Fruit fly (Drosophila melanogaster) whole organism, embryonic: ENCODE results near the gene Noc2.

Experiments used
- ATbp ChIP-seq: fragments of 200-800 bp; sonication (Bioruptor generic); optimal IDR thresholded peaks from 2 replicates; lab custom pipeline; 2017; ENCODE audit warnings: missing biosample characterization, mild to moderate bottlenecking, missing genetic modification characterization, missing genetic modification reagents
- BEAF-32 ChIP-seq: fragments of 200-800 bp; sonication (Bioruptor generic); optimal IDR thresholded peaks from 3 replicates; lab custom pipeline; 2017; ENCODE audit warnings: missing biosample characterization, missing genetic modification characterization, mild to moderate bottlenecking, moderate library complexity, missing genetic modification reagents
- CG11695 ChIP-seq: fragments of 200-800 bp; sonication (Bioruptor generic); IDR thresholded peaks from 3 replicates; pipeline ENCODE4 v1.3.6; 2022; ENCODE audit warnings: missing biosample characterization, missing genetic modification characterization
- CG11723 ChIP-seq: fragments of 200-800 bp; sonication (Bioruptor generic); optimal IDR thresholded peaks from 2 replicates; lab custom pipeline; 2017; ENCODE audit warnings: missing biosample characterization, mild to moderate bottlenecking, missing genetic modification characterization
- CG13775 ChIP-seq: fragments of 200-800 bp; sonication (Bioruptor generic); optimal IDR thresholded peaks from 3 replicates; lab custom pipeline; 2017; ENCODE audit warnings: missing biosample characterization, mild to moderate bottlenecking, missing genetic modification characterization
- CG17186 ChIP-seq: fragments of 200-800 bp; sonication (Bioruptor generic); optimal IDR thresholded peaks from 3 replicates; lab custom pipeline; 2017; ENCODE audit warnings: missing biosample characterization, missing genetic modification reagents, missing genetic modification characterization
- CG17385 ChIP-seq: fragments of 200-800 bp; sonication (Bioruptor generic); optimal IDR thresholded peaks from 3 replicates; lab custom pipeline; 2018; ENCODE audit warnings: missing biosample characterization, mild to moderate bottlenecking, missing genetic modification characterization
- CG18011 ChIP-seq: fragments of 200-800 bp; sonication (Bioruptor generic); optimal IDR thresholded peaks from 2 replicates; lab custom pipeline; 2017; ENCODE audit warnings: missing biosample characterization, missing genetic modification characterization, mild to moderate bottlenecking, moderate library complexity, missing genotype
- CG30403 ChIP-seq: fragments of 200-800 bp; sonication (Bioruptor generic); optimal IDR thresholded peaks from 3 replicates; lab custom pipeline; 2016; ENCODE audit warnings: missing biosample characterization, missing genetic modification characterization
- CG3847 ChIP-seq: fragments of 200-800 bp; sonication (Bioruptor generic); IDR thresholded peaks from 2 replicates; pipeline ENCODE4 v1.3.6; 2022; ENCODE audit warnings: missing biosample characterization, missing genetic modification characterization
- CG4328 ChIP-seq: fragments of 200-800 bp; sonication (Bioruptor generic); optimal IDR thresholded peaks from 3 replicates; lab custom pipeline; 2017; ENCODE audit warnings: missing biosample characterization, missing genetic modification reagents, missing genetic modification characterization
- CG5180 ChIP-seq: fragments of 200-800 bp; sonication (Bioruptor generic); optimal IDR thresholded peaks from 3 replicates; lab custom pipeline; 2017; ENCODE audit warnings: missing biosample characterization, missing genetic modification characterization, mild to moderate bottlenecking, moderate library complexity, missing genetic modification reagents
- CG6791 ChIP-seq: fragments of 200-800 bp; sonication (Bioruptor generic); IDR thresholded peaks from 3 replicates; pipeline ENCODE4 v1.3.6; 2022; ENCODE audit warnings: missing biosample characterization, missing genetic modification characterization; ENCODE audit not compliant: partially characterized antibody
- CG8478 ChIP-seq: fragments of >200 bp; optimal IDR thresholded peaks from 2 replicates; lab custom pipeline; 2018
- CHES-1-like ChIP-seq: fragments of 200-800 bp; sonication (Bioruptor generic); optimal IDR thresholded peaks from 2 replicates; lab custom pipeline; 2016; ENCODE audit warnings: missing biosample characterization, missing genetic modification characterization
- Elba2 ChIP-seq: fragments of 200-800 bp; sonication (Bioruptor generic); optimal IDR thresholded peaks from 3 replicates; lab custom pipeline; 2016; ENCODE audit warnings: missing biosample characterization, missing genetic modification characterization
- HHEX ChIP-seq: fragments of 200-800 bp; sonication (Bioruptor generic); optimal IDR thresholded peaks from 3 replicates; lab custom pipeline; 2017; ENCODE audit warnings: missing biosample characterization, mild to moderate bottlenecking, missing genetic modification characterization, missing genetic modification reagents
- Hsf ChIP-seq: fragments of 200-800 bp; sonication (Bioruptor generic); optimal IDR thresholded peaks from 3 replicates; lab custom pipeline; 2016; ENCODE audit warnings: missing biosample characterization, missing genetic modification characterization
- Med ChIP-seq: fragments of 200-800 bp; sonication (Bioruptor generic); peaks from one replicate; lab custom pipeline; 2016; ENCODE audit warnings: missing biosample characterization, missing genetic modification characterization, mild to moderate bottlenecking, inconsistent platforms, moderate library complexity
- Meics ChIP-seq: fragments of 200-800 bp; sonication (Bioruptor generic); optimal IDR thresholded peaks from 2 replicates; lab custom pipeline; 2017; ENCODE audit warnings: missing biosample characterization, mild to moderate bottlenecking, missing genetic modification characterization
- Mrtf ChIP-seq: fragments of 200-800 bp; sonication (Bioruptor generic); IDR thresholded peaks from 3 replicates; pipeline ENCODE4 v1.3.6; 2022; ENCODE audit warnings: missing biosample characterization, missing genetic modification characterization
- NFAT ChIP-seq: fragments of 200-800 bp; sonication (Bioruptor generic); IDR thresholded peaks from 2 replicates; pipeline ENCODE4 v1.3.6; 2022; ENCODE audit warnings: missing biosample characterization, missing genetic modification characterization
- Opbp ChIP-seq: fragments of 200-800 bp; sonication (Bioruptor generic); IDR thresholded peaks from 3 replicates; pipeline ENCODE4 v1.3.6; 2022; ENCODE audit warnings: missing biosample characterization, missing genetic modification characterization; ENCODE audit not compliant: partially characterized antibody
- Pdp1 ChIP-seq, 2 experiments: fragments of 200-800 bp; sonication (Bioruptor generic); optimal IDR thresholded peaks; 3 replicates each; lab custom pipeline; 2016; ENCODE audit warnings: missing biosample characterization in 2 of 2, missing genetic modification characterization in 2 of 2, mild to moderate bottlenecking in 1 of 2, moderate library complexity in 1 of 2
- Poxn ChIP-seq: fragments of 200-800 bp; sonication (Bioruptor generic); IDR thresholded peaks from 2 replicates; pipeline ENCODE4 v1.3.6; 2022; ENCODE audit warnings: missing biosample characterization, missing genetic modification characterization
- Sry-δ ChIP-seq: fragments of 200-800 bp; sonication (Bioruptor generic); optimal IDR thresholded peaks from 2 replicates; lab custom pipeline; 2016; ENCODE audit warnings: missing biosample characterization, missing genetic modification characterization
- Ssrp ChIP-seq: fragments of 200-800 bp; sonication (Bioruptor generic); optimal IDR thresholded peaks from 2 replicates; lab custom pipeline; 2018; ENCODE audit warnings: missing biosample characterization, mild to moderate bottlenecking, missing genetic modification characterization, moderate library complexity
- Xrp1 ChIP-seq: fragments of 200-800 bp; sonication (Bioruptor generic); IDR thresholded peaks from 2 replicates; pipeline ENCODE4 v1.3.6; 2022; ENCODE audit warnings: missing biosample characterization, missing genetic modification characterization
- al ChIP-seq: fragments of 200-800 bp; sonication (Bioruptor generic); IDR thresholded peaks from 2 replicates; pipeline ENCODE4 v1.3.6; 2022; ENCODE audit warnings: missing biosample characterization, missing genetic modification characterization
- ase ChIP-seq: fragments of 200-800 bp; sonication (Bioruptor generic); IDR thresholded peaks from 3 replicates; pipeline ENCODE4 v1.3.6; 2022; ENCODE audit warnings: missing biosample characterization, missing genetic modification characterization
- ato ChIP-seq: fragments of 200-800 bp; sonication (Bioruptor generic); IDR thresholded peaks from 2 replicates; pipeline ENCODE4 v1.3.6; 2022; ENCODE audit warnings: missing biosample characterization, missing genetic modification characterization; ENCODE audit not compliant: partially characterized antibody
- ci ChIP-seq: fragments of 200-800 bp; sonication (Bioruptor generic); IDR thresholded peaks from 3 replicates; pipeline ENCODE4 v1.3.6; 2022; ENCODE audit warnings: missing biosample characterization, missing genetic modification characterization
- da ChIP-seq: fragments of 200-800 bp; sonication (Bioruptor generic); optimal IDR thresholded peaks from 2 replicates; lab custom pipeline; 2016; ENCODE audit warnings: missing biosample characterization, missing genetic modification characterization
- hb ChIP-seq: fragments of 200-800 bp; sonication (Bioruptor generic); IDR thresholded peaks from 3 replicates; pipeline ENCODE4 v1.3.6; 2022; ENCODE audit warnings: missing biosample characterization, missing genetic modification characterization; ENCODE audit not compliant: partially characterized antibody
- ken ChIP-seq: fragments of 200-800 bp; sonication (Bioruptor generic); IDR thresholded peaks from 3 replicates; pipeline ENCODE4 v1.3.6; 2022; ENCODE audit warnings: missing biosample characterization, missing genetic modification characterization
- lola ChIP-seq, 3 experiments: fragments of >200 bp in 2 of 3; fragments of 200-800 bp in 1 of 3; sonication (Bioruptor generic) in 1 of 3; optimal IDR thresholded peaks; 2 replicates each; lab custom pipeline; 2017 to 2019; ENCODE audit warnings: missing biosample characterization in 3 of 3, missing genetic modification characterization in 3 of 3, mild to moderate bottlenecking in 1 of 3, moderate library complexity in 1 of 3
- mirr ChIP-seq: fragments of 200-800 bp; sonication (Bioruptor generic); optimal IDR thresholded peaks from 3 replicates; lab custom pipeline; 2018; ENCODE audit warnings: missing biosample characterization, mild to moderate bottlenecking, missing genetic modification characterization
- nmo ChIP-seq: fragments of 200-800 bp; sonication (Bioruptor generic); optimal IDR thresholded peaks from 2 replicates; lab custom pipeline; 2018; ENCODE audit warnings: missing biosample characterization, mild to moderate bottlenecking, missing genetic modification characterization, moderate library complexity
- p53 ChIP-seq: fragments of 200-800 bp; sonication (Bioruptor generic); optimal IDR thresholded peaks from 2 replicates; lab custom pipeline; 2016; ENCODE audit warnings: missing biosample characterization, missing genetic modification characterization
- pan ChIP-seq, 4 experiments: fragments of >200 bp in 3 of 4; fragments of 200-800 bp in 1 of 4; sonication (Bioruptor generic) in 1 of 4; optimal IDR thresholded peaks in 3 of 4; IDR thresholded peaks in 1 of 4; 2 replicates each; pipeline versions ENCODE4 v1.3.6 to Lab custom; 2017 to 2022; ENCODE audit warnings: missing biosample characterization in 2 of 4, missing genetic modification characterization in 2 of 4, mixed read lengths in 1 of 4
- pum ChIP-seq: fragments of 200-800 bp; sonication (Bioruptor generic); optimal IDR thresholded peaks from 2 replicates; lab custom pipeline; 2016; ENCODE audit warnings: missing biosample characterization, missing genetic modification characterization
- ro ChIP-seq: fragments of 200-800 bp; sonication (Bioruptor generic); IDR thresholded peaks from 2 replicates; pipeline ENCODE4 v1.3.6; 2022; ENCODE audit warnings: missing biosample characterization, missing genetic modification characterization
- sens-2 ChIP-seq: fragments of 200-800 bp; sonication (Bioruptor generic); IDR thresholded peaks from 2 replicates; pipeline ENCODE4 v1.3.6; 2022; ENCODE audit warnings: missing biosample characterization, missing genetic modification characterization
- sug ChIP-seq: fragments of 200-800 bp; optimal IDR thresholded peaks from 2 replicates; lab custom pipeline; 2019; ENCODE audit warnings: missing biosample characterization, mild to moderate bottlenecking, missing genetic modification characterization, moderate library complexity
- tap ChIP-seq: fragments of 200-800 bp; optimal IDR thresholded peaks from 3 replicates; lab custom pipeline; 2019; ENCODE audit warnings: missing biosample characterization, mild to moderate bottlenecking, missing genetic modification characterization, moderate library complexity
- ttk ChIP-seq: fragments of 200-800 bp; sonication (Bioruptor generic); IDR thresholded peaks from 2 replicates; pipeline ENCODE4 v2.1.2; 2022; ENCODE audit warnings: missing biosample characterization, missing genetic modification characterization
- zen ChIP-seq: fragments of 200-800 bp; sonication (Bioruptor generic); optimal IDR thresholded peaks from 3 replicates; lab custom pipeline; 2018; ENCODE audit warnings: missing biosample characterization, mild to moderate bottlenecking, missing genetic modification characterization, moderate library complexity

Noc2 gene

dm6 chr2L:21168295-21169159 is 5.1 kb downstream of the Noc2 start, which contains the start of the genes mAcon1, CG43345 and CG43346 (continued):
- no peak for TF ChIP-seq CG8478
- TF ChIP-seq CG13775 = peak; percentile 87
- peak; percentile 51 for TF ChIP-seq CG18011 (GFP tag; lab: Kevin White, UChicago)
- TF ChIP-seq Poxn (GFP tag; lab: Robert Waterston, UW) = no peak
- peak; percentile 87 for TF ChIP-seq CG30403
- no peak for TF ChIP-seq sens-2 (GFP tag; lab: Robert Waterston, UW)
- no peak for TF ChIP-seq ro (GFP tag; lab: Robert Waterston, UW)
- peak; percentile 23; the same call in 1 of the 3 replicates for TF ChIP-seq ken (GFP tag; lab: Robert Waterston, UW)
- no peak for TF ChIP-seq Opbp
- TF ChIP-seq nmo (GFP tag; lab: Kevin White, UChicago) = peak; percentile 87
- TF ChIP-seq CG4328 (GFP tag; lab: Kevin White, UChicago) = peak; percentile 77
- peak; percentile 83 for TF ChIP-seq Meics (GFP tag; lab: Kevin White, UChicago)

- TF ChIP-seq Ssrp (tag; lab: Kevin White, UChicago) (no peak), Sry-δ (GFP tag; lab: Kevin White, UChicago) (no peak), HHEX (GFP tag; lab: Kevin White, UChicago) (no peak), Mrtf (no peak), Med (GFP tag; lab: Kevin White, UChicago) (peak; percentile 39), Elba2 (GFP tag; lab: Kevin White, UChicago) (peak; percentile 8), mirr (GFP tag; lab: Kevin White, UChicago) (peak; percentile 24), CHES-1-like (GFP tag; lab: Kevin White, UChicago) (no peak), pum (GFP tag; lab: Kevin White, UChicago) (no peak), da (GFP tag; lab: Kevin White, UChicago) (no peak), ci (GFP tag; lab: Robert Waterston, UW) (no peak), CG11695 (GFP tag; lab: Robert Waterston, UW) (no peak), hb (no peak), lola (GFP tag; optimal IDR thresholded peaks at IDR 0.05; lab: Kevin White, UChicago) (no peak), sug (tag; lab: Kevin White, UChicago) (peak; percentile 66), CG17186 (GFP tag; lab: Kevin White, UChicago) (no peak), p53 (GFP tag; lab: Kevin White, UChicago) (no peak), Xrp1 (peak; percentile 12; the same call in 1 of the 2 replicates), ase (no peak), BEAF-32 (GFP tag; lab: Kevin White, UChicago) (no peak), CG3847 (GFP tag; lab: Robert Waterston, UW) (no peak), ATbp (GFP tag; lab: Kevin White, UChicago) (no peak), Pdp1 (GFP tag; optimal IDR thresholded peaks at IDR 0.05; lab: Kevin White, UChicago) (peak in 1 of 2 experiments; percentile 58), CG5180 (GFP tag; lab: Kevin White, UChicago) (no peak), CG17385 (no peak), NFAT (GFP tag; lab: Robert Waterston, UW) (no peak), CG6791 (GFP tag; lab: Robert Waterston, UW) (no peak), pan (optimal IDR thresholded peaks at IDR 0.05; lab: Kevin White, UChicago) (no peak), pan (GFP tag; optimal IDR thresholded peaks at IDR 0.05 in 1 of 2, IDR thresholded peaks at IDR 0.05 in 1 of 2) (no peak), CG11723 (GFP tag; lab: Kevin White, UChicago) (no peak), ato (GFP tag; lab: Robert Waterston, UW) (no peak), tap (no peak), zen (tag; lab: Kevin White, UChicago) (no peak), ttk (GFP tag; lab: Robert Waterston, UW) (no peak), Hsf (no peak), al (GFP tag; lab: Robert Waterston, UW) (no peak)
Observed at dm6 chr2L:21169160-21169624, 5.8 kb downstream of the Noc2 start.
